Worm (Caenorhabditis elegans): ENCODE data around the gene srh-21.

srh-21 gene

DNA sequence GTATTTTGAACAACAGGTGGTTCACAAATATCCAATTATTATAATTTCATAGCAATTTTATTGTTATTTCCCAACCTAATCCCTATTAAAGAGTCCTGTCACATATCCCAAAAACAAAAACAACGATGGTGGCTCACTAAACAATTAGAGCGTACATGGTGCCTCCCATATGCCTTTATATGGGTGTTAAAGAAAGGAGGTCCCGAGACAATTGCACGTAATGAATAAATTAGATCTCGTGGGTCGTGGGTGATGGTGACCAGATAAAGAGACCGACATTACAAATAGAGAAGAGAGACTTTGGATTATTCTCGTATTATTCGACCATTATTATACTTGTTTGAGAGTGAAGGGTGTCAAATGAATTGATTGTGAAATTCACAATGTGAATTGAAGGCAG, 40.8 kb downstream of the srh-21 start:
- TF ChIP-seq ama-1 (optimal IDR thresholded peaks at IDR 0.05) (no peak), aly-2 (tag; optimal IDR thresholded peaks at IDR 0.05) (no peak), nhr-25 (tag; optimal IDR thresholded peaks at IDR 0.05) (no peak), tbx-2 (tag; optimal IDR thresholded peaks at IDR 0.05) (no peak), egl-5 (tag; optimal IDR thresholded peaks at IDR 0.05) (no peak), ztf-4 (tag; optimal IDR thresholded peaks at IDR 0.05) (no peak), nhr-77 (tag; optimal IDR thresholded peaks at IDR 0.05) (no peak), nhr-28 (tag; optimal IDR thresholded peaks at IDR 0.05) (no peak), mdl-1 (tag; optimal IDR thresholded peaks at IDR 0.05) (no peak), jun-1 (tag; optimal IDR thresholded peaks at IDR 0.05) (no peak), nhr-237 (tag; optimal IDR thresholded peaks at IDR 0.05) (no peak), R02D3.7 (tag; optimal IDR thresholded peaks at IDR 0.05) (no peak), nhr-43 (tag; optimal IDR thresholded peaks at IDR 0.05; ENCODE audit: poor library complexity, severe bottlenecking) (no peak)

DNA sequence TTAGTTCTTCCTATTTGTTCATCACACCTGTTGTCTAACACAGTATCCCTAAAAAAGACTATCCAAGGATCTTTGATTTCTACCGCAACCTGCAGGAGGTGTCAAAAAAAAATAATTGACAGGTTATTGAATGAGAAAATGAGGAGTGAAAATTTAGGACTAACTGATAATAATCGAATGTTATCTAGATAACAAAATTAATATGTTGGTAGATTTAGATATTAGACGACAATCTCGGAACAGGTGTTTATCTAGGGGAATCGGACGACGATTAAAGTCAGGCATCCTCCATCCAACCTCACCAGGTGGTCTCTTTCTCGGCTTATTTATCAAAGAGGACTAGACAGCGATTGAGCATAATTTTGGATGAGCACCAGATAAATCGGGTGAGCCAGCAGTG, 42.3 kb downstream of the srh-21 start:
- no peak for TF ChIP-seq unc-39 (tag; optimal IDR thresholded peaks at IDR 0.05)
- no peak for TF ChIP-seq nhr-43 (tag; optimal IDR thresholded peaks at IDR 0.05; ENCODE audit: poor library complexity, severe bottlenecking)
- no peak for TF ChIP-seq eor-1 (tag; optimal IDR thresholded peaks at IDR 0.05)
- TF ChIP-seq elt-1 (tag; optimal IDR thresholded peaks at IDR 0.05): no peak
- TF ChIP-seq aly-2 (tag; optimal IDR thresholded peaks at IDR 0.05): no peak
- no peak for TF ChIP-seq ceh-16 (tag; optimal IDR thresholded peaks at IDR 0.05)
- TF ChIP-seq ama-1 (optimal IDR thresholded peaks at IDR 0.05): no peak
- no peak for TF ChIP-seq unc-62 (GFP tag; optimal IDR thresholded peaks at IDR 0.05)
- TF ChIP-seq nhr-237 (tag; optimal IDR thresholded peaks at IDR 0.05): no peak
- TF ChIP-seq nhr-25 (tag; optimal IDR thresholded peaks at IDR 0.05): no peak
- TF ChIP-seq hmg-11 (tag; optimal IDR thresholded peaks at IDR 0.05): no peak
- no peak for TF ChIP-seq egl-5 (tag; optimal IDR thresholded peaks at IDR 0.05)
- TF ChIP-seq ceh-9 (tag; optimal IDR thresholded peaks at IDR 0.05): no peak
- TF ChIP-seq mdl-1 (tag; optimal IDR thresholded peaks at IDR 0.05): no peak
- no peak for TF ChIP-seq lin-15B (tag; optimal IDR thresholded peaks at IDR 0.05)
- no peak for TF ChIP-seq lin-39 (tag; optimal IDR thresholded peaks at IDR 0.05)
- TF ChIP-seq R02D3.7 (tag; optimal IDR thresholded peaks at IDR 0.05): no peak
- no peak for TF ChIP-seq zag-1 (tag; optimal IDR thresholded peaks at IDR 0.05)
- no peak for TF ChIP-seq nhr-76 (tag; optimal IDR thresholded peaks at IDR 0.05)
- TF ChIP-seq nhr-77 (tag; optimal IDR thresholded peaks at IDR 0.05): no peak

DNA sequence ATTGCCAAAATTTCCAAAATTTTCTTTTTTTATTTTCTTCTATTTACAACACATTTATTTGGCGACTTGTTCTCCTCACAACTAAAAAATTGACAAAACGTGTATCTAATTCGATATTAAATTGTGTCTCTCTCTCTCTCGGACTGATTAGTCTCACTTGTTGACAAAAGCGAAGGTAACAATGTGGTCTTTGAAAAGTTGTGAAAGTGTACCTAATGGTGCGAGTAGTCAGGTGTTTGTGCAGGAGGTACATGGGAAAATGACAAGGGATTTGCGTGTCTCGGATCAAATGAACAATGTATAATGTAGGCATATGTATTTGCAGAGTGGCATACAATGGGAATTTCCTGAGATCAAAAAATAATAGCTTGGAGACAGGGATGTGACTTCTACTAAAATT, 43.0 kb downstream of the srh-21 start:
- TF ChIP-seq pqm-1 (tag; optimal IDR thresholded peaks at IDR 0.05) (peak; percentile 14), ceh-9 (tag; optimal IDR thresholded peaks at IDR 0.05) (no peak), pha-4 (tag; optimal IDR thresholded peaks at IDR 0.05) (peak; percentile 87)

DNA sequence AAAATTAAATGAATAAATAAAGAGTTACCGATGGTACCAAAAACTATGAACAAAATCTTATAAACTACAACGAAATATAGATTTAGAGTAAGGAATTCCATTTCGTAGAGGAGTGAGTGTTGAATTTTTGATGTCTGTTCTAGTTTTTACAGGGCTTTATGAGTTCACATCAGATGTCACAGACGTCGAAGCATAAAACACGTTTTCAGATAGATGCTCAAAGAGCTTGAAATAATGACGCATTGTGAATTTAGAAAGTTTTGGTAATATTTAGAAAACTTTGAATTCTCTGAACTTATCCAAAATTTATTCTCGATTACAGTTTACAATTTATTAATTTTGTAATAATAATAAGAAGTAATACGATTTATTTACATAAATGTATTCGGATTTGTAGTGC, 46.5 kb downstream of the srh-21 start, which contains the start of gene srsx-9:
Gene srsx-9, minus strand, starts transcription at position 101 of the 400 bp plus-strand sequence.
- TF ChIP-seq hmg-11 (tag; optimal IDR thresholded peaks at IDR 0.05) (no peak), egl-5 (tag; optimal IDR thresholded peaks at IDR 0.05) (no peak), skn-1 (tag; optimal IDR thresholded peaks at IDR 0.05) (no peak), nhr-25 (tag; optimal IDR thresholded peaks at IDR 0.05) (no peak), egl-27 (tag; optimal IDR thresholded peaks at IDR 0.05) (no peak), lsy-12 (tag; optimal IDR thresholded peaks at IDR 0.05) (no peak), nhr-237 (tag; optimal IDR thresholded peaks at IDR 0.05) (no peak), nfya-1 (tag; optimal IDR thresholded peaks at IDR 0.05; ENCODE audit: insufficient read depth) (no peak), nhr-11 (tag; optimal IDR thresholded peaks at IDR 0.05) (no peak), elt-2 (tag; optimal IDR thresholded peaks at IDR 0.05) (no peak), ceh-16 (tag; optimal IDR thresholded peaks at IDR 0.05) (no peak)

DNA sequence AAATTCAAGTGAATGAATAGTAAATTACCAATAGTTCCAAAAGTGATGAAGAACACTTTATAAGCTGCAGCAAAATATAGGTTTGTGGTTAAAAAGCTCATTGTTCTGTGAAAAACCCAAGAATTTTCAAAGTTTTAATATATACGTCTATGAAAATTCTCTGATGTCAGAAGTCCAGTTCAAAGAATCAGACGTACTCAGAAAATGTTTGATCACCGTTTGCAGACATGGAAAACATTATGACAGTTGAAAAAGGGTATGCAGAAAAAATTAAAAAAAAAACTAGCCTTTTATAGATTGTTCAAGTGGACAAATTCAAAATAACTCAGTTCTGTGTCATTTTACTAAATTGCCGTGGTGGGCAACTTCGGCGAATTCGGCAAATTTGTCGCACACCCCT, 48.2 kb downstream of the srh-21 start, which contains the start of gene srsx-10:
Gene srsx-10, minus strand, starts transcription at position 101 of the 400 bp plus-strand sequence.
- TF ChIP-seq nhr-25 (tag; optimal IDR thresholded peaks at IDR 0.05): no peak
- TF ChIP-seq aly-2 (tag; optimal IDR thresholded peaks at IDR 0.05): no peak
- no peak for TF ChIP-seq lin-39 (tag; optimal IDR thresholded peaks at IDR 0.05)
- TF ChIP-seq fkh-2 (tag; optimal IDR thresholded peaks at IDR 0.05): no peak
- TF ChIP-seq pha-4 (tag; optimal IDR thresholded peaks at IDR 0.05): no peak
- TF ChIP-seq skn-1 (tag; optimal IDR thresholded peaks at IDR 0.05): no peak

DNA sequence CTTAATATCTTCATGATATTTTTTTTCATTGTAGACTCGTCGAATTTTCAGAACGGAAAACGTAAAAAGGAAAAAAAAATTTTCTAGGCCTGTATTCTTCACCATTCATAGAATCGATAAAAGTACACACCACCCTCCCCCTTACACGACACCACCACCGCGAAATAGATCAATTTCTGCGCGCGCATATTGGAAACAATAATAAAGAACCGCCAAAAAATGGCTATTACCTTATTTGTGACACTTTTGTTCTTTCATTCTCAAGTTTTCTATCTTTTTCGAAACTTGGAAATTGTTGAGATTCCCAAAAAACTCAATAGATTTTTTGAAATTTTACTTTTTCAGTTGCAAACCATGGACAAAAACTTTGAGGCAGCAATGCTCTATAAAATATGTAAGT, 48.7 kb downstream of the srh-21 start, which contains the start of gene F26G5.1:
Gene F26G5.1, plus strand, starts transcription at position 339 of the 400 bp plus-strand sequence.
- no peak for TF ChIP-seq eor-1 (tag; optimal IDR thresholded peaks at IDR 0.05)
- TF ChIP-seq lin-39 (tag; optimal IDR thresholded peaks at IDR 0.05): no peak
- no peak for TF ChIP-seq nhr-11 (tag; optimal IDR thresholded peaks at IDR 0.05)
- no peak for TF ChIP-seq ceh-9 (tag; optimal IDR thresholded peaks at IDR 0.05)
- no peak for TF ChIP-seq jun-1 (tag; optimal IDR thresholded peaks at IDR 0.05)
- TF ChIP-seq ceh-28 (tag; optimal IDR thresholded peaks at IDR 0.05): no peak
- TF ChIP-seq nhr-12 (tag; optimal IDR thresholded peaks at IDR 0.05): no peak
- no peak for TF ChIP-seq pqm-1 (tag; optimal IDR thresholded peaks at IDR 0.05)
- no peak for TF ChIP-seq nhr-28 (tag; optimal IDR thresholded peaks at IDR 0.05)
- TF ChIP-seq mml-1 (tag; optimal IDR thresholded peaks at IDR 0.05): no peak
- TF ChIP-seq pha-4 (tag; optimal IDR thresholded peaks at IDR 0.05): no peak
- TF ChIP-seq elt-1 (tag; optimal IDR thresholded peaks at IDR 0.05): no peak
- no peak for TF ChIP-seq zag-1 (tag; optimal IDR thresholded peaks at IDR 0.05)
- TF ChIP-seq sea-2 (GFP tag; optimal IDR thresholded peaks at IDR 0.05): no peak
